Worm (Caenorhabditis elegans): Measurements from ENCODE around the gene srh-266.

ce11 chrV:683858-684257 lies 19.3 kb downstream of the srh-266 start, which contains the start of gene F31F4.1:
- TF ChIP-seq nhr-77 (tag; optimal IDR thresholded peaks at IDR 0.05) (no peak), unc-62 (GFP tag; optimal IDR thresholded peaks at IDR 0.05) (no peak), nhr-237 (tag; optimal IDR thresholded peaks at IDR 0.05) (no peak), ama-1 (optimal IDR thresholded peaks at IDR 0.05) (no peak), fos-1 (tag; optimal IDR thresholded peaks at IDR 0.05) (no peak)
